Fruit fly (Drosophila melanogaster) whole organism, embryonic: ENCODE data around the gene Sf3b1.

ENCODE experiments used
- Abd-B ChIP-seq: fragments of 200-800 bp; sonication (Bioruptor generic); optimal IDR thresholded peaks from 2 replicates; lab custom pipeline; 2018; ENCODE audit warnings: missing biosample characterization, mild to moderate bottlenecking, missing genetic modification characterization, moderate library complexity
- CG10147 ChIP-seq: fragments of 200-800 bp; sonication (Bioruptor generic); optimal IDR thresholded peaks from 2 replicates; lab custom pipeline; 2019; ENCODE audit warnings: missing biosample characterization, mild to moderate bottlenecking, missing genetic modification characterization, moderate library complexity
- CG10431 ChIP-seq: fragments of 200-800 bp; sonication (Bioruptor generic); optimal IDR thresholded peaks from 3 replicates; lab custom pipeline; 2018; ENCODE audit warnings: missing biosample characterization, mild to moderate bottlenecking, missing genetic modification characterization
- CG10543 ChIP-seq: fragments of 200-800 bp; sonication (Bioruptor generic); optimal IDR thresholded peaks from 3 replicates; lab custom pipeline; 2017; ENCODE audit warnings: missing biosample characterization, mild to moderate bottlenecking, missing genetic modification characterization, moderate library complexity
- CG11696 ChIP-seq: fragments of 200-800 bp; sonication (Bioruptor generic); IDR thresholded peaks from 2 replicates; pipeline ENCODE4 v1.3.6; 2022; ENCODE audit warnings: missing biosample characterization, missing genetic modification characterization
- CG13424 ChIP-seq: fragments of 200-800 bp; sonication (Bioruptor generic); optimal IDR thresholded peaks from 2 replicates; lab custom pipeline; 2019; ENCODE audit warnings: missing biosample characterization, mild to moderate bottlenecking, missing genetic modification characterization, moderate library complexity
- CG1529 ChIP-seq: fragments of 200-800 bp; sonication (Bioruptor generic); optimal IDR thresholded peaks from 3 replicates; lab custom pipeline; 2018; ENCODE audit warnings: missing biosample characterization, missing genetic modification characterization
- CG17361 ChIP-seq: fragments of 200-800 bp; sonication (Bioruptor generic); IDR thresholded peaks from 3 replicates; pipeline ENCODE4 v1.3.6; 2022; ENCODE audit warnings: missing biosample characterization, missing genetic modification characterization
- CG18011 ChIP-seq: fragments of 200-800 bp; sonication (Bioruptor generic); optimal IDR thresholded peaks from 2 replicates; lab custom pipeline; 2017; ENCODE audit warnings: missing biosample characterization, missing genetic modification characterization, mild to moderate bottlenecking, moderate library complexity, missing genotype
- CG18476 ChIP-seq: fragments of 200-800 bp; sonication (Bioruptor generic); optimal IDR thresholded peaks from 2 replicates; lab custom pipeline; 2016; ENCODE audit warnings: missing biosample characterization, mild to moderate bottlenecking, missing genetic modification characterization
- CG2120 ChIP-seq: fragments of 200-800 bp; sonication (Bioruptor generic); optimal IDR thresholded peaks from 3 replicates; lab custom pipeline; 2016; ENCODE audit warnings: missing biosample characterization, missing genetic modification characterization
- CG30020 ChIP-seq: fragments of 200-800 bp; optimal IDR thresholded peaks from 2 replicates; lab custom pipeline; 2019; ENCODE audit warnings: missing biosample characterization, mild to moderate bottlenecking, missing genetic modification characterization, moderate library complexity
- CG4854 ChIP-seq: fragments of 200-800 bp; sonication (Bioruptor generic); optimal IDR thresholded peaks from 2 replicates; lab custom pipeline; 2016; ENCODE audit warnings: missing biosample characterization, missing genetic modification characterization, inconsistent platforms
- CG7372 ChIP-seq: fragments of 200-800 bp; sonication (Bioruptor generic); IDR thresholded peaks from 2 replicates; pipeline ENCODE4 v1.3.6; 2022; ENCODE audit warnings: missing biosample characterization, missing genetic modification characterization
- CG8290 ChIP-seq, 3 experiments: fragments of 200-800 bp; sonication (Bioruptor generic); optimal IDR thresholded peaks; 2 replicates each; lab custom pipeline; 2016 to 2019; ENCODE audit warnings: missing biosample characterization in 3 of 3, missing genetic modification characterization in 3 of 3, mild to moderate bottlenecking in 2 of 3, moderate library complexity in 1 of 3
- CG8388 ChIP-seq: fragments of 200-800 bp; sonication (Bioruptor generic); optimal IDR thresholded peaks from 2 replicates; lab custom pipeline; 2019; ENCODE audit warnings: missing biosample characterization, mild to moderate bottlenecking, missing genetic modification characterization, moderate library complexity
- CG8478 ChIP-seq: fragments of >200 bp; optimal IDR thresholded peaks from 2 replicates; lab custom pipeline; 2018
- CG8944 ChIP-seq: fragments of 200-800 bp; sonication (Bioruptor generic); optimal IDR thresholded peaks from 3 replicates; lab custom pipeline; 2016; ENCODE audit warnings: missing biosample characterization, missing genetic modification characterization
- Dref ChIP-seq: fragments of 200-800 bp; sonication (Bioruptor generic); IDR thresholded peaks from 2 replicates; pipeline ENCODE4 v1.3.6; 2022; ENCODE audit warnings: missing biosample characterization, missing genetic modification characterization
- Fer1 ChIP-seq: fragments of 200-800 bp; sonication (Bioruptor generic); optimal IDR thresholded peaks from 2 replicates; lab custom pipeline; 2017; ENCODE audit warnings: missing biosample characterization, mild to moderate bottlenecking, missing genetic modification characterization
- Fer3 ChIP-seq: fragments of 200-800 bp; sonication (Bioruptor generic); optimal IDR thresholded peaks from 2 replicates; lab custom pipeline; 2018; ENCODE audit warnings: missing biosample characterization, mild to moderate bottlenecking, missing genetic modification characterization, moderate library complexity
- GATAe ChIP-seq: fragments of 200-800 bp; sonication (Bioruptor generic); conservative IDR thresholded peaks from 2 replicates; pipeline ENCODE4 v1.3.6; 2022; ENCODE audit warnings: missing biosample characterization, missing genetic modification characterization
- H2.0 ChIP-seq: fragments of 200-800 bp; sonication (Bioruptor generic); IDR thresholded peaks from 2 replicates; pipeline ENCODE4 v1.3.6; 2022; ENCODE audit warnings: missing biosample characterization, missing genetic modification characterization
- Kr ChIP-seq: fragments of 200-800 bp; sonication (Bioruptor generic); optimal IDR thresholded peaks from 2 replicates; lab custom pipeline; 2017; ENCODE audit warnings: missing biosample characterization, mild to moderate bottlenecking, missing genetic modification characterization
- MBD-R2 ChIP-seq: fragments of 200-800 bp; sonication (Bioruptor generic); IDR thresholded peaks from 2 replicates; pipeline ENCODE4 v1.3.6; 2022; ENCODE audit warnings: missing biosample characterization, missing genetic modification characterization
- Myb ChIP-seq: fragments of 200-800 bp; sonication (Bioruptor generic); optimal IDR thresholded peaks from 2 replicates; lab custom pipeline; 2016; ENCODE audit warnings: missing biosample characterization, missing genetic modification characterization
- NC2α ChIP-seq: fragments of 200-800 bp; sonication (Bioruptor generic); optimal IDR thresholded peaks from 2 replicates; lab custom pipeline; 2016; ENCODE audit warnings: missing biosample characterization, missing genetic modification characterization
- Pdp1 ChIP-seq, 2 experiments: fragments of 200-800 bp; sonication (Bioruptor generic); optimal IDR thresholded peaks; 3 replicates each; lab custom pipeline; 2016; ENCODE audit warnings: missing biosample characterization in 2 of 2, missing genetic modification characterization in 2 of 2, mild to moderate bottlenecking in 1 of 2, moderate library complexity in 1 of 2
- Sox100B ChIP-seq: fragments of 200-800 bp; sonication (Bioruptor generic); optimal IDR thresholded peaks from 3 replicates; lab custom pipeline; 2018; ENCODE audit warnings: missing biosample characterization, mild to moderate bottlenecking, missing genetic modification characterization
- Sry-δ ChIP-seq: fragments of 200-800 bp; sonication (Bioruptor generic); optimal IDR thresholded peaks from 2 replicates; lab custom pipeline; 2016; ENCODE audit warnings: missing biosample characterization, missing genetic modification characterization
- amos ChIP-seq: fragments of 200-800 bp; sonication (Bioruptor generic); IDR thresholded peaks from 2 replicates; pipeline ENCODE4 v1.3.6; 2022; ENCODE audit warnings: missing biosample characterization, missing genetic modification characterization; ENCODE audit not compliant: partially characterized antibody
- cas ChIP-seq: fragments of 200-800 bp; sonication (Bioruptor generic); IDR thresholded peaks from 2 replicates; pipeline ENCODE4 v1.3.6; 2022; ENCODE audit warnings: missing biosample characterization, missing genetic modification characterization
- cg ChIP-seq: fragments of 200-800 bp; sonication (Bioruptor generic); optimal IDR thresholded peaks from 3 replicates; lab custom pipeline; 2019; ENCODE audit warnings: missing biosample characterization, mild to moderate bottlenecking, missing genetic modification characterization, moderate library complexity
- chinmo ChIP-seq: fragments of 200-800 bp; sonication (Bioruptor generic); IDR thresholded peaks from 4 replicates; pipeline ENCODE4 v1.3.6; 2022; ENCODE audit warnings: missing biosample characterization, missing genetic modification characterization; ENCODE audit not compliant: partially characterized antibody
- ci ChIP-seq: fragments of 200-800 bp; sonication (Bioruptor generic); IDR thresholded peaks from 3 replicates; pipeline ENCODE4 v1.3.6; 2022; ENCODE audit warnings: missing biosample characterization, missing genetic modification characterization
- crp ChIP-seq, 2 experiments: fragments of 200-800 bp; sonication (Bioruptor generic); optimal IDR thresholded peaks; 2 replicates in 1 of 2; 3 replicates in 1 of 2; lab custom pipeline; 2017; ENCODE audit warnings: missing biosample characterization in 2 of 2, missing genetic modification characterization in 2 of 2, mild to moderate bottlenecking in 1 of 2, moderate library complexity in 1 of 2
- exex ChIP-seq: fragments of 200-800 bp; sonication (Bioruptor generic); optimal IDR thresholded peaks from 4 replicates; lab custom pipeline; 2018; ENCODE audit warnings: missing biosample characterization, mild to moderate bottlenecking, missing genetic modification characterization, moderate library complexity
- eyg ChIP-seq: fragments of 200-800 bp; sonication (Bioruptor generic); optimal IDR thresholded peaks from 3 replicates; lab custom pipeline; 2016; ENCODE audit warnings: missing biosample characterization, missing genetic modification characterization
- ham ChIP-seq: fragments of 200-800 bp; sonication (Bioruptor generic); IDR thresholded peaks from 2 replicates; pipeline ENCODE4 v1.3.6; 2022; ENCODE audit warnings: missing biosample characterization, missing genetic modification characterization
- luna ChIP-seq: fragments of 200-800 bp; sonication (Bioruptor generic); optimal IDR thresholded peaks from 2 replicates; lab custom pipeline; 2016; ENCODE audit warnings: missing biosample characterization, missing genetic modification characterization
- nerfin-2 ChIP-seq: fragments of 200-800 bp; sonication (Bioruptor generic); IDR thresholded peaks from 2 replicates; pipeline ENCODE4 v1.3.6; 2022; ENCODE audit warnings: missing biosample characterization, missing genetic modification characterization; ENCODE audit not compliant: partially characterized antibody
- nom ChIP-seq: fragments of 200-800 bp; sonication (Bioruptor generic); optimal IDR thresholded peaks from 2 replicates; lab custom pipeline; 2017; ENCODE audit warnings: missing biosample characterization, missing genetic modification characterization, mild to moderate bottlenecking, moderate library complexity, missing genetic modification reagents
- pfk ChIP-seq: fragments of 200-800 bp; sonication (Bioruptor generic); optimal IDR thresholded peaks from 2 replicates; lab custom pipeline; 2018; ENCODE audit warnings: missing biosample characterization, mild to moderate bottlenecking, missing genetic modification characterization, moderate library complexity
- pho ChIP-seq: fragments of 200-800 bp; sonication (Bioruptor generic); optimal IDR thresholded peaks from 2 replicates; lab custom pipeline; 2016; ENCODE audit warnings: missing biosample characterization, missing genetic modification characterization
- pzg ChIP-seq: fragments of 200-800 bp; sonication (Bioruptor generic); optimal IDR thresholded peaks from 3 replicates; lab custom pipeline; 2018; ENCODE audit warnings: missing biosample characterization, mild to moderate bottlenecking, missing genetic modification characterization, moderate library complexity
- ranshi ChIP-seq: fragments of 200-800 bp; sonication (Bioruptor generic); IDR thresholded peaks from 2 replicates; pipeline ENCODE4 v1.3.6; 2022; ENCODE audit warnings: missing biosample characterization, missing genetic modification characterization
- row ChIP-seq: fragments of 200-800 bp; sonication (Bioruptor generic); IDR thresholded peaks from 3 replicates; pipeline ENCODE4 v1.3.6; 2022; ENCODE audit warnings: missing biosample characterization, missing genetic modification characterization
- sd ChIP-seq: fragments of 200-800 bp; sonication (Bioruptor generic); optimal IDR thresholded peaks from 3 replicates; lab custom pipeline; 2018; ENCODE audit warnings: missing biosample characterization, mild to moderate bottlenecking, missing genetic modification characterization, moderate library complexity
- seq ChIP-seq: fragments of 200-800 bp; sonication (Bioruptor generic); IDR thresholded peaks from 2 replicates; pipeline ENCODE4 v1.3.6; 2022; ENCODE audit warnings: missing biosample characterization, missing genetic modification characterization
- slp2 ChIP-seq: fragments of 200-800 bp; sonication (Bioruptor generic); optimal IDR thresholded peaks from 2 replicates; lab custom pipeline; 2016; ENCODE audit warnings: missing biosample characterization, missing genetic modification characterization
- usp ChIP-seq: fragments of >200 bp; optimal IDR thresholded peaks from 2 replicates; lab custom pipeline; 2017; ENCODE audit warnings: missing biosample characterization, missing genetic modification characterization

The Sf3b1 gene

DNA sequence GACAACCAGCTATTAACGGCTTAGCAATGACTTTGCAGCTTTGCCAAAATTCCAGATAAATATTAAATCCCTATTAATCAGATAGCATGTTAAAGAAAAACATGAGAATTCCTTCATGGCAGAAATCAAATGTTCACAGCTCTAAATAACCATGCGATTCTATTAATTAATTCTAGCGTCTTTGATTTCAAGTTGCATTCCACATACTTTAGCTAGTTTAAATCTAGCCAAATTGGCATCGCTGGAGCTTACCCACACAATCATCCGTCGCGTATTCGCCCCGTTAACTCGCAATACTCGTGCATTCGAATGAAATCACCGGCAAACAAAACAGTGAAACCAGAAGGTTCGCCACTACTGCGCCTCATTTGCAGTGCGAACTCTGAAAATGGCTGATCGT, 8.8 kb upstream of the Sf3b1 start, which contains the start of gene Tspo (continued):
- TF ChIP-seq CG8290 (GFP tag; optimal IDR thresholded peaks at IDR 0.05; lab: Kevin White, UChicago) (no peak), CG8290 (tag; optimal IDR thresholded peaks at IDR 0.05; lab: Kevin White, UChicago) (peak in 1 of 2 experiments; percentile 43), H2.0 (GFP tag; lab: Robert Waterston, UW) (no peak), CG1529 (GFP tag; lab: Kevin White, UChicago) (no peak), CG18011 (GFP tag; lab: Kevin White, UChicago) (no peak), MBD-R2 (GFP tag; lab: Robert Waterston, UW) (peak; percentile 66), Pdp1 (GFP tag; optimal IDR thresholded peaks at IDR 0.05; lab: Kevin White, UChicago) (peak in 1 of 2 experiments; percentile 22), Abd-B (GFP tag; lab: Kevin White, UChicago) (no peak), Dref (GFP tag; lab: Robert Waterston, UW) (peak; percentile 19; the same call in 1 of the 2 replicates), nom (GFP tag; lab: Kevin White, UChicago) (peak; percentile 52), Fer3 (no peak), CG30020 (tag; lab: Kevin White, UChicago) (no peak), exex (tag; lab: Kevin White, UChicago) (no peak), ci (GFP tag; lab: Robert Waterston, UW) (peak; percentile 19; the same call in 1 of the 3 replicates), ranshi (GFP tag; lab: Robert Waterston, UW) (no peak), pho (GFP tag; lab: Kevin White, UChicago) (no peak), GATAe (GFP tag; lab: Robert Waterston, UW) (no peak), chinmo (GFP tag; lab: Robert Waterston, UW) (peak; percentile 81; the same call in 1 of the 4 replicates), pzg (GFP tag; lab: Kevin White, UChicago) (peak; percentile 24), sd (tag; lab: Kevin White, UChicago) (peak; percentile 80), CG11696 (GFP tag; lab: Robert Waterston, UW) (no peak), CG4854 (GFP tag; lab: Kevin White, UChicago) (no peak), Sox100B (GFP tag; lab: Kevin White, UChicago) (no peak), crp (GFP tag; optimal IDR thresholded peaks at IDR 0.05; lab: Kevin White, UChicago) (no peak), usp (GFP tag; lab: Kevin White, UChicago) (no peak), CG7372 (GFP tag; lab: Robert Waterston, UW) (0 out of 2 replicates have a peak, but pooled peaks have one; percentile 31), cas (GFP tag; lab: Robert Waterston, UW) (no peak), CG8388 (GFP tag; lab: Kevin White, UChicago) (peak; percentile 45), Fer1 (GFP tag; lab: Kevin White, UChicago) (no peak), CG2120 (GFP tag; lab: Kevin White, UChicago) (no peak), CG10543 (peak; percentile 34), CG10147 (peak; percentile 14), Sry-δ (GFP tag; lab: Kevin White, UChicago) (peak; percentile 2), ham (GFP tag; lab: Robert Waterston, UW) (no peak), seq (no peak), slp2 (GFP tag; lab: Kevin White, UChicago) (no peak), luna (no peak), CG10431 (GFP tag; lab: Kevin White, UChicago) (no peak), nerfin-2 (GFP tag; lab: Robert Waterston, UW) (no peak), eyg (no peak), NC2α (no peak), CG18476 (GFP tag; lab: Kevin White, UChicago) (no peak), CG17361 (GFP tag; lab: Robert Waterston, UW) (no peak), Myb (GFP tag; lab: Kevin White, UChicago) (no peak), cg (GFP tag; lab: Kevin White, UChicago) (peak; percentile 88), CG13424 (no peak), row (peak; percentile 83), amos (GFP tag; lab: Robert Waterston, UW) (peak; percentile 14; the same call in 1 of the 2 replicates), pfk (no peak), CG8478 (peak; percentile 35), CG8944 (GFP tag; lab: Kevin White, UChicago) (no peak), Kr (no peak)
